Fruit fly (Drosophila melanogaster): ENCODE data around the gene Sos.

Gene Sos

DNA sequence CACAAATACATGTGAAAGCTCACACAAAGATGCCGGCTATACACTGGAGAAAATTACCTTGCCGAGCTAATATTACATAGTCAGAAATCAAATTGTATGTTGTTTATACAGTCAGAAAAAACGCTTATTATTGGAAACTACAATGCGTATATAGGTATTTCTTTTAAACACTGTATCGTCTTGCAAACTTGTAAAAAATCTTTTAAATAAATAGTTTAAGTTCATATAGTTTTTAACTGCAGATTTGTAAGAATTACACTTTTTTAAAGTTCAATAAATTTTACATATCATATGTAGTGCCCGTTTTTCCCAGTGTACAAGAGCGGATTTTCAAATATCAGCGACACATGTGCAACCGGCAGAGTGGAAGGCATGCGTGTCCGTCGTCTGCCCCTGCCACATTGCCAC, 26.1 kb downstream of the Sos start (continued):
- no peak for TF ChIP-seq Kr (GFP tag; optimal IDR thresholded peaks at IDR 0.05)
- TF ChIP-seq CG1603 (tag; optimal IDR thresholded peaks at IDR 0.05) = peak; percentile 11
- no peak for TF ChIP-seq luna (GFP tag; optimal IDR thresholded peaks at IDR 0.05)
- TF ChIP-seq HLH54F (GFP tag; optimal IDR thresholded peaks at IDR 0.05) = peak; percentile 58
- peak; percentile 92 for TF ChIP-seq Hsf (GFP tag; optimal IDR thresholded peaks at IDR 0.05)
- TF ChIP-seq Bteb2 (GFP tag; optimal IDR thresholded peaks at IDR 0.05) = peak; percentile 72
- no peak for TF ChIP-seq CG15073 (GFP tag; optimal IDR thresholded peaks at IDR 0.05)
- TF ChIP-seq CG10565 (GFP tag; optimal IDR thresholded peaks at IDR 0.05) = peak; percentile 45
- TF ChIP-seq CG9932 (GFP tag; IDR thresholded peaks at IDR 0.05) = peak; percentile 58; the same call in 1 of the 2 replicates
- TF ChIP-seq CG11085 (GFP tag; IDR thresholded peaks at IDR 0.05) = peak; percentile 48; the same call in 1 of the 2 replicates
- TF ChIP-seq CG2202 (tag; optimal IDR thresholded peaks at IDR 0.05) = peak; percentile 59
- TF ChIP-seq CG7372 (GFP tag; IDR thresholded peaks at IDR 0.05) = 0 out of 2 replicates have a peak, but pooled peaks have one; percentile 22
- peak; percentile 86 for TF ChIP-seq org-1 (GFP tag; optimal IDR thresholded peaks at IDR 0.05)
- peak; percentile 17 for TF ChIP-seq CG3995 (GFP tag; optimal IDR thresholded peaks at IDR 0.05)
- TF ChIP-seq sens-2 (GFP tag; IDR thresholded peaks at IDR 0.05) = 0 out of 2 replicates have a peak, but pooled peaks have one; percentile 39
- 0 out of 2 replicates have a peak, but pooled peaks have one; percentile 42 for TF ChIP-seq Rx (GFP tag; IDR thresholded peaks at IDR 0.05)
- peak; percentile 94 for TF ChIP-seq CoRest (tag; optimal IDR thresholded peaks at IDR 0.05)
- 0 out of 3 replicates have a peak, but pooled peaks have one; percentile 42 for TF ChIP-seq H15 (GFP tag; IDR thresholded peaks at IDR 0.05)
- peak; percentile 74 for TF ChIP-seq klu (GFP tag; IDR thresholded peaks at IDR 0.05)
- TF ChIP-seq B-H1 (GFP tag; IDR thresholded peaks at IDR 0.05) = peak; percentile 63
- TF ChIP-seq dmrt99B (tag; optimal IDR thresholded peaks at IDR 0.05) = peak; percentile 89
- TF ChIP-seq CG16863 (GFP tag; optimal IDR thresholded peaks at IDR 0.05) = peak; percentile 81
- TF ChIP-seq unpg (GFP tag; optimal IDR thresholded peaks at IDR 0.05) = peak; percentile 91
- TF ChIP-seq CG3726 (GFP tag; IDR thresholded peaks at IDR 0.05) = 0 out of 3 replicates have a peak, but pooled peaks have one; percentile 71
- TF ChIP-seq CG6272 (GFP tag; IDR thresholded peaks at IDR 0.05) = peak; percentile 8; the same call in 1 of the 2 replicates
- TF ChIP-seq ato (GFP tag; IDR thresholded peaks at IDR 0.05; ENCODE audit: partially characterized antibody) = no peak
- peak; percentile 63; the same call in 1 of the 3 replicates for TF ChIP-seq CG11456 (GFP tag; IDR thresholded peaks at IDR 0.05)
- TF ChIP-seq dmrt11E (tag; optimal IDR thresholded peaks at IDR 0.05) = peak; percentile 75
- peak; percentile 96 for TF ChIP-seq nmo (GFP tag; optimal IDR thresholded peaks at IDR 0.05)
- peak; percentile 82 for TF ChIP-seq CG18619 (GFP tag; optimal IDR thresholded peaks at IDR 0.05)
- TF ChIP-seq pum (GFP tag; optimal IDR thresholded peaks at IDR 0.05) = peak; percentile 77
- peak; percentile 79 for TF ChIP-seq Fer1 (GFP tag; optimal IDR thresholded peaks at IDR 0.05)
- peak; percentile 62 for TF ChIP-seq CG10462 (GFP tag; optimal IDR thresholded peaks at IDR 0.05)
- TF ChIP-seq CG34422 (GFP tag; IDR thresholded peaks at IDR 0.05) = peak; percentile 65; the same call in 2 of the 3 replicates
- peak; percentile 41 for TF ChIP-seq YL-1 (GFP tag; optimal IDR thresholded peaks at IDR 0.05)
- peak; percentile 79 for TF ChIP-seq Meics (GFP tag; optimal IDR thresholded peaks at IDR 0.05)
- peak; percentile 78 for TF ChIP-seq NfI (GFP tag; optimal IDR thresholded peaks at IDR 0.05)
- no peak for TF ChIP-seq GATAe (GFP tag; conservative IDR thresholded peaks at IDR 0.05)
- no peak for TF ChIP-seq fd102C (GFP tag; optimal IDR thresholded peaks at IDR 0.05)
- TF ChIP-seq NC2β (GFP tag; optimal IDR thresholded peaks at IDR 0.05) = peak; percentile 60
- TF ChIP-seq TFAM (GFP tag; optimal IDR thresholded peaks at IDR 0.05) = no peak
- TF ChIP-seq CG8089 (GFP tag; optimal IDR thresholded peaks at IDR 0.05) = peak; percentile 31
- peak; percentile 37 for TF ChIP-seq CG3163 (GFP tag; optimal IDR thresholded peaks at IDR 0.05)
- TF ChIP-seq vnd (GFP tag; IDR thresholded peaks at IDR 0.05; ENCODE audit: partially characterized antibody) = no peak
- no peak for TF ChIP-seq ham (GFP tag; IDR thresholded peaks at IDR 0.05)
- TF ChIP-seq Fer3 (tag; optimal IDR thresholded peaks at IDR 0.05) = peak; percentile 76
- peak; percentile 80 for TF ChIP-seq CG8388 (GFP tag; optimal IDR thresholded peaks at IDR 0.05)
- peak; percentile 49 for TF ChIP-seq CG13123 (GFP tag; optimal IDR thresholded peaks at IDR 0.05)
- TF ChIP-seq CG2116 (GFP tag; optimal IDR thresholded peaks at IDR 0.05) = peak; percentile 46
- peak; percentile 44; the same call in 1 of the 3 replicates for TF ChIP-seq Mrtf (GFP tag; IDR thresholded peaks at IDR 0.05)
- TF ChIP-seq CG10274 (GFP tag; optimal IDR thresholded peaks at IDR 0.05) = peak; percentile 23
